Worm (Caenorhabditis elegans) whole organism, late embryonic: ENCODE measurements around the gene fip-2.

Experiments used
- C08G9.2 ChIP-seq: sonication (generic microtip); optimal IDR thresholded peaks from 2 replicates; lab custom pipeline; 2016; ENCODE audit warnings: mild to moderate bottlenecking, missing genetic modification characterization, moderate library complexity, missing compliant biosample characterization
- F13H6.1 ChIP-seq: sonication (generic microtip); optimal IDR thresholded peaks from 2 replicates; lab custom pipeline; 2016; ENCODE audit warnings: missing genetic modification characterization, missing compliant biosample characterization
- T23F11.4 ChIP-seq: fragments of 200-800 bp; sonication (Bioruptor generic); optimal IDR thresholded peaks from 2 replicates; lab custom pipeline; 2018; ENCODE audit warnings: mild to moderate bottlenecking, missing genetic modification characterization, missing compliant biosample characterization
- ahr-1 ChIP-seq: sonication (generic microtip); optimal IDR thresholded peaks from 2 replicates; lab custom pipeline; 2016; ENCODE audit warnings: missing genetic modification characterization, missing compliant biosample characterization
- ama-1 ChIP-seq: fragments of 150-350 bp; optimal IDR thresholded peaks from 2 replicates; lab custom pipeline; 2014
- ceh-14 ChIP-seq: sonication (generic microtip); optimal IDR thresholded peaks from 2 replicates; lab custom pipeline; 2016; ENCODE audit warnings: missing genotype, missing genetic modification characterization, missing compliant biosample characterization
- ceh-18 ChIP-seq: sonication (generic microtip); optimal IDR thresholded peaks from 2 replicates; lab custom pipeline; 2016; ENCODE audit warnings: missing genetic modification characterization, missing compliant biosample characterization
- ceh-19 ChIP-seq: fragments of 200-800 bp; sonication (Bioruptor generic); optimal IDR thresholded peaks from 2 replicates; lab custom pipeline; 2018; ENCODE audit warnings: mild to moderate bottlenecking, missing genetic modification characterization, missing compliant biosample characterization
- ceh-2 ChIP-seq: sonication (generic microtip); optimal IDR thresholded peaks from 2 replicates; lab custom pipeline; 2016; ENCODE audit warnings: missing genotype, missing genetic modification characterization, missing compliant biosample characterization
- ceh-22 ChIP-seq: sonication (generic microtip); optimal IDR thresholded peaks from 2 replicates; lab custom pipeline; 2017; ENCODE audit warnings: missing biosample characterization, missing genetic modification characterization
- ceh-31 ChIP-seq: sonication (generic microtip); optimal IDR thresholded peaks from 2 replicates; lab custom pipeline; 2016; ENCODE audit warnings: missing genetic modification characterization, missing compliant biosample characterization
- ceh-34 ChIP-seq: sonication (generic microtip); optimal IDR thresholded peaks from 2 replicates; lab custom pipeline; 2016; ENCODE audit warnings: mild to moderate bottlenecking, missing genetic modification characterization, missing compliant biosample characterization
- ceh-45 ChIP-seq: fragments of 200-800 bp; sonication (Bioruptor generic); IDR thresholded peaks from 2 replicates; pipeline ENCODE4 v1.3.6; 2022; ENCODE audit warnings: missing genetic modification reagents, missing genetic modification characterization, missing compliant biosample characterization
- ceh-48 ChIP-seq: sonication (generic microtip); optimal IDR thresholded peaks from 2 replicates; lab custom pipeline; 2016; ENCODE audit warnings: missing genetic modification characterization, inconsistent platforms, missing compliant biosample characterization
- ceh-6 ChIP-seq: fragments of 200-800 bp; sonication (Bioruptor generic); optimal IDR thresholded peaks from 2 replicates; lab custom pipeline; 2018; ENCODE audit warnings: mild to moderate bottlenecking, missing genetic modification characterization, missing compliant biosample characterization
- ceh-9 ChIP-seq: sonication (generic microtip); optimal IDR thresholded peaks from 2 replicates; lab custom pipeline; 2016; ENCODE audit warnings: mild to moderate bottlenecking, missing genetic modification characterization, inconsistent platforms, missing compliant biosample characterization
- che-1 ChIP-seq: sonication (generic microtip); optimal IDR thresholded peaks from 2 replicates; lab custom pipeline; 2016; ENCODE audit warnings: mild to moderate bottlenecking, missing genetic modification characterization, missing compliant biosample characterization
- dmd-4 ChIP-seq: sonication (generic microtip); optimal IDR thresholded peaks from 2 replicates; lab custom pipeline; 2016; ENCODE audit warnings: borderline replicate concordance, missing genetic modification characterization, missing compliant biosample characterization
- dve-1 ChIP-seq: sonication (generic microtip); optimal IDR thresholded peaks from 2 replicates; lab custom pipeline; 2017; ENCODE audit warnings: antibody characterized with exemption, mild to moderate bottlenecking, missing genetic modification characterization, missing compliant biosample characterization
- elt-2 ChIP-seq: sonication (generic microtip); optimal IDR thresholded peaks from 2 replicates; lab custom pipeline; 2016; ENCODE audit warnings: missing genetic modification reagents, missing genetic modification characterization, missing compliant biosample characterization
- ets-4 ChIP-seq: sonication (generic microtip); optimal IDR thresholded peaks from 2 replicates; lab custom pipeline; 2016; ENCODE audit warnings: missing genetic modification characterization, missing compliant biosample characterization
- eyg-1 ChIP-seq: sonication (generic microtip); optimal IDR thresholded peaks from 2 replicates; lab custom pipeline; 2016; ENCODE audit warnings: missing genotype, missing genetic modification characterization, missing compliant biosample characterization
- fax-1 ChIP-seq: sonication (generic microtip); optimal IDR thresholded peaks from 2 replicates; lab custom pipeline; 2016; ENCODE audit warnings: missing genotype, missing genetic modification characterization, missing compliant biosample characterization
- gmeb-2 ChIP-seq: sonication (generic microtip); optimal IDR thresholded peaks from 2 replicates; lab custom pipeline; 2016; ENCODE audit warnings: missing genetic modification characterization, inconsistent platforms, missing compliant biosample characterization
- hlh-15 ChIP-seq: sonication (generic microtip); optimal IDR thresholded peaks from 2 replicates; lab custom pipeline; 2016; ENCODE audit warnings: missing genetic modification characterization, missing compliant biosample characterization
- hlh-6 ChIP-seq: sonication (generic microtip); optimal IDR thresholded peaks from 2 replicates; lab custom pipeline; 2016; ENCODE audit warnings: missing genotype, missing genetic modification characterization, missing compliant biosample characterization
- hlh-8 ChIP-seq: sonication (generic microtip); optimal IDR thresholded peaks from 2 replicates; lab custom pipeline; 2016; ENCODE audit warnings: missing genotype, missing genetic modification characterization, missing compliant biosample characterization
- lim-6 ChIP-seq: sonication (generic microtip); optimal IDR thresholded peaks from 2 replicates; lab custom pipeline; 2016; ENCODE audit warnings: missing genetic modification characterization, missing compliant biosample characterization
- lin-11 ChIP-seq: fragments of 200-800 bp; sonication (Bioruptor generic); optimal IDR thresholded peaks from 2 replicates; lab custom pipeline; 2018; ENCODE audit warnings: mild to moderate bottlenecking, missing genetic modification characterization, missing compliant biosample characterization
- mec-3 ChIP-seq: sonication (generic microtip); optimal IDR thresholded peaks from 2 replicates; lab custom pipeline; 2016; ENCODE audit warnings: borderline replicate concordance, missing genetic modification characterization, missing compliant biosample characterization
- nhr-11 ChIP-seq: fragments of 150-350 bp; optimal IDR thresholded peaks from 2 replicates; lab custom pipeline; 2014; ENCODE audit warnings: missing biosample characterization, missing genetic modification characterization
- nhr-232 ChIP-seq: sonication (generic microtip); optimal IDR thresholded peaks from 2 replicates; lab custom pipeline; 2016; ENCODE audit warnings: missing genetic modification characterization, missing compliant biosample characterization
- npax-4 ChIP-seq: sonication (generic microtip); optimal IDR thresholded peaks from 2 replicates; lab custom pipeline; 2016; ENCODE audit warnings: missing genetic modification characterization, missing compliant biosample characterization
- odd-2 ChIP-seq: sonication (generic microtip); optimal IDR thresholded peaks from 2 replicates; lab custom pipeline; 2017; ENCODE audit warnings: antibody characterized with exemption, mild to moderate bottlenecking, missing genetic modification characterization, missing compliant biosample characterization
- pag-3 ChIP-seq: sonication (generic microtip); optimal IDR thresholded peaks from 2 replicates; lab custom pipeline; 2016; ENCODE audit warnings: missing compliant biosample characterization, missing genetic modification characterization, borderline replicate concordance
- pat-9 ChIP-seq: fragments of 200-800 bp; sonication (Bioruptor generic); optimal IDR thresholded peaks from 2 replicates; lab custom pipeline; 2018; ENCODE audit warnings: mild to moderate bottlenecking, missing genetic modification characterization, moderate library complexity, missing compliant biosample characterization
- pax-1 ChIP-seq: fragments of 150-350 bp; optimal IDR thresholded peaks from 2 replicates; lab custom pipeline; 2014; ENCODE audit warnings: missing biosample characterization, missing genetic modification characterization
- ref-2 ChIP-seq: sonication (generic microtip); optimal IDR thresholded peaks from 2 replicates; lab custom pipeline; 2016; ENCODE audit warnings: missing genetic modification characterization, missing compliant biosample characterization
- rnt-1 ChIP-seq: sonication (generic microtip); optimal IDR thresholded peaks from 2 replicates; lab custom pipeline; 2016; ENCODE audit warnings: missing genetic modification characterization, missing compliant biosample characterization
- sdc-2 ChIP-seq: sonication (generic microtip); optimal IDR thresholded peaks from 2 replicates; lab custom pipeline; 2016; ENCODE audit warnings: missing genotype, missing genetic modification characterization, missing compliant biosample characterization
- tbx-7 ChIP-seq: sonication (generic microtip); optimal IDR thresholded peaks from 2 replicates; lab custom pipeline; 2016; ENCODE audit warnings: missing genotype, missing genetic modification characterization, missing compliant biosample characterization
- unc-3 ChIP-seq, 2 experiments: fragments of 200-800 bp in 1 of 2; sonication (Bioruptor generic) in 1 of 2; sonication (generic microtip) in 1 of 2; conservative IDR thresholded peaks in 1 of 2; optimal IDR thresholded peaks in 1 of 2; 2 replicates each; pipeline versions ENCODE4 v1.3.6 to Lab custom; 2016 to 2022; ENCODE audit warnings: missing compliant biosample characterization in 2 of 2, missing genetic modification characterization in 2 of 2, missing genetic modification reagents in 1 of 2
- unc-42 ChIP-seq: sonication (generic microtip); optimal IDR thresholded peaks from 2 replicates; lab custom pipeline; 2016; ENCODE audit warnings: missing genotype, missing genetic modification characterization, missing compliant biosample characterization
- unc-55 ChIP-seq: sonication (generic microtip); optimal IDR thresholded peaks from 2 replicates; lab custom pipeline; 2017; ENCODE audit warnings: missing biosample characterization, missing genetic modification reagents, missing genetic modification characterization
- unc-86 ChIP-seq: sonication (generic microtip); optimal IDR thresholded peaks from 2 replicates; lab custom pipeline; 2016; ENCODE audit warnings: missing genetic modification characterization, missing compliant biosample characterization
- zip-5 ChIP-seq: sonication (generic microtip); optimal IDR thresholded peaks from 2 replicates; lab custom pipeline; 2016; ENCODE audit warnings: missing genetic modification characterization, missing compliant biosample characterization
- ztf-16 ChIP-seq: sonication (generic microtip); optimal IDR thresholded peaks from 2 replicates; lab custom pipeline; 2017; ENCODE audit warnings: missing genetic modification characterization, missing compliant biosample characterization

fip-2 gene

DNA sequence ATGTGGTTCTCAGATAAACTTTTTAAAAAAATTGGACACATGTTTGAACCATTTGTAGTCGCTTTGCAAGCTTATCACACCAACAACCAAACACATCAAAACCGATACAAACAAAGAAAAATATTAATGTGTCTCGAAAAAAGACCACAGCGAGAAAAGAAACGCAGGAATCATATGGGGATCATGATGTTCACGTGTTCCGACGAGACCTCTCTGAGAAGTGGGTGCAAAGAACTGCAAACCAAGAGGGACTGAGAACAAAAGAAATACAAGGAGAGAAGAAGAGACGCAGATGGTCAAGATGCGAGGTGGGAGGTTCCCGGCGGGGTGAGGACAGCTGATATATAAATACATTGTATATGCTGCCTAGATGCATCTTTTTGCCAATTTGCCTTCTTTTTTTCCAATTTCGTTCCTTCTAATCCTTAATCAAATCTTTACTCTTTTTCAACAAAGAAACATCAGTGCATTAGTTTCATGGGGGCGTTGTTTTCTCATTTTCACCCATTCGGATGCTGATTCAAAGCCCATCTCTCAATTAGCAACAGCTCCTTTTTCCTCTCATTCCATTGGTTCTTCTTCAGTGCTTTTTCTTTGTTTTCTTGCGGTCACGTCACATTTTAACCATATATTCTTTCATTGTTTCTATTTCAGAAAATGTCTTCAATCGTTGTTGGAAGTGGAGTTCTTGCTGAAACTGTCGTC, 28.0 kb downstream of the fip-2 start, which contains the start of gene F21C10.10 (continued):
- TF ChIP-seq lin-11 (tag; lab: Kevin White, UChicago) (no peak), ceh-48 (tag; lab: Kevin White, UChicago) (no peak), ceh-31 (peak; percentile 41), ceh-45 (GFP tag; lab: Robert Waterston, UW) (no peak), ceh-14 (tag; lab: Kevin White, UChicago) (no peak), hlh-6 (tag; lab: Kevin White, UChicago) (no peak), npax-4 (tag; lab: Kevin White, UChicago) (no peak), ceh-19 (GFP tag; lab: Kevin White, UChicago) (no peak), rnt-1 (tag; lab: Kevin White, UChicago) (peak; percentile 66), eyg-1 (tag; lab: Kevin White, UChicago) (no peak), nhr-232 (no peak), ceh-6 (GFP tag; lab: Kevin White, UChicago) (no peak), unc-86 (tag; lab: Kevin White, UChicago) (no peak), ztf-16 (tag; lab: Kevin White, UChicago) (no peak), nhr-11 (no peak), unc-55 (GFP tag; lab: Kevin White, UChicago) (peak; percentile 84), gmeb-2 (tag; lab: Kevin White, UChicago) (no peak), ama-1 (lab: Kevin White, UChicago) (no peak), ceh-2 (tag; lab: Kevin White, UChicago) (no peak), sdc-2 (tag; lab: Kevin White, UChicago) (no peak), pag-3 (tag; lab: Kevin White, UChicago) (no peak), fax-1 (no peak), pat-9 (tag; lab: Kevin White, UChicago) (no peak), ceh-34 (peak; percentile 34), elt-2 (tag; lab: Kevin White, UChicago) (peak; percentile 78), che-1 (no peak), ceh-18 (tag; lab: Kevin White, UChicago) (peak; percentile 73), ahr-1 (tag; lab: Kevin White, UChicago) (no peak), ref-2 (peak; percentile 74), ceh-22 (tag; lab: Kevin White, UChicago) (no peak), odd-2 (tag; lab: Kevin White, UChicago) (no peak), dve-1 (tag; lab: Kevin White, UChicago) (peak; percentile 37), C08G9.2 (tag; lab: Kevin White, UChicago) (no peak), zip-5 (no peak), T23F11.4 (GFP tag; lab: Kevin White, UChicago) (no peak), unc-3 (GFP tag; conservative IDR thresholded peaks at IDR 0.05; lab: Robert Waterston, UW) (no peak), unc-3 (tag; optimal IDR thresholded peaks at IDR 0.05; lab: Kevin White, UChicago) (no peak), tbx-7 (tag; lab: Kevin White, UChicago) (no peak), ceh-9 (tag; lab: Kevin White, UChicago) (no peak), pax-1 (tag; lab: Kevin White, UChicago) (no peak)

DNA sequence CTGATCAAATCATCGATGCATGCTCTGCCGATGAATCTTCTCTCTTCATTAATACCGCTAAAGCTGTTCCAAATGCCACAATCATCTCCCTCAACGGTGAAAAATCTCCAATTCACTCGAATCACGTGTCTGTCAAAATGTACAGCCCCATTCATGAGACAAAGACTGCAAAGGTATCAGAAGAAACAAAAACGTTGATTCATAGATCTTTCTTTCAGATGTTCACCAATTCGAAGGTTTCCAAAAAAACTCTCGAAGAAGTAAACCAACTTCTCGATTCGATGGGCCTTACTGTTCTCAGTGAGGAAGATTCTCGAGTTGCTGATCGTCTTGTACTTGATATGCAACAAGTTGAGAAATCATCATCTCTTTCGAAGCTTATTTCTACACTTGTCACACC, 28.9 kb downstream of the fip-2 start:
- TF ChIP-seq hlh-15 (tag; lab: Kevin White, UChicago) (no peak), ahr-1 (tag; lab: Kevin White, UChicago) (no peak), mec-3 (tag; lab: Kevin White, UChicago) (no peak), dve-1 (tag; lab: Kevin White, UChicago) (no peak), dmd-4 (tag; lab: Kevin White, UChicago) (no peak), F13H6.1 (tag; lab: Kevin White, UChicago) (no peak), fax-1 (no peak), pat-9 (tag; lab: Kevin White, UChicago) (no peak), ztf-16 (tag; lab: Kevin White, UChicago) (no peak), hlh-8 (tag; lab: Kevin White, UChicago) (no peak), zip-5 (no peak), unc-42 (no peak), lim-6 (tag; lab: Kevin White, UChicago) (no peak), ets-4 (no peak)
